Fruit fly (Drosophila melanogaster): ENCODE measurements around the gene CG5890.

- TF ChIP-seq Lpt (GFP tag; optimal IDR thresholded peaks at IDR 0.05) (no peak), onecut (GFP tag; IDR thresholded peaks at IDR 0.05) (peak; percentile 92), Bdp1 (GFP tag; optimal IDR thresholded peaks at IDR 0.05) (no peak), dimm (GFP tag; IDR thresholded peaks at IDR 0.05) (no peak)
Observed at dm6 chr3R:25919912-25920311, 64.0 kb downstream of the CG5890 start.
